Worm (Caenorhabditis elegans) whole organism, L3 larva: ENCODE results near the gene kel-8.

ENCODE experiments used
- R02D3.7 ChIP-seq: fragments of 150-350 bp; optimal IDR thresholded peaks from 2 replicates; lab custom pipeline; 2014; ENCODE audit warnings: missing biosample characterization, missing genetic modification characterization
- ZK546.5 ChIP-seq: sonication (generic microtip); optimal IDR thresholded peaks from 2 replicates; lab custom pipeline; 2017; ENCODE audit warnings: missing biosample characterization, missing genetic modification characterization
- ceh-16 ChIP-seq: sonication (generic microtip); optimal IDR thresholded peaks from 2 replicates; lab custom pipeline; 2017; ENCODE audit warnings: missing biosample characterization, missing genetic modification characterization
- ceh-28 ChIP-seq: fragments of 150-350 bp; optimal IDR thresholded peaks from 2 replicates; lab custom pipeline; 2014; ENCODE audit warnings: missing biosample characterization, missing genetic modification reagents, missing genetic modification characterization
- ceh-82 ChIP-seq: fragments of 150-350 bp; optimal IDR thresholded peaks from 2 replicates; lab custom pipeline; 2014; ENCODE audit warnings: missing biosample characterization, missing genetic modification characterization
- daf-12 ChIP-seq: fragments of 150-350 bp; optimal IDR thresholded peaks from 2 replicates; lab custom pipeline; 2014; ENCODE audit warnings: missing biosample characterization, missing genetic modification reagents, missing genetic modification characterization
- egl-27 ChIP-seq: sonication (generic microtip); optimal IDR thresholded peaks from 4 replicates; lab custom pipeline; 2017; ENCODE audit warnings: missing biosample characterization, missing genetic modification reagents, missing genetic modification characterization
- egl-5 ChIP-seq: fragments of 150-350 bp; optimal IDR thresholded peaks from 2 replicates; lab custom pipeline; 2017; ENCODE audit warnings: missing biosample characterization, missing genetic modification reagents, missing genetic modification characterization, inconsistent platforms
- elt-1 ChIP-seq: fragments of 150-350 bp; optimal IDR thresholded peaks from 2 replicates; lab custom pipeline; 2014; ENCODE audit warnings: missing biosample characterization, missing genetic modification characterization
- elt-2 ChIP-seq: sonication (generic microtip); optimal IDR thresholded peaks from 2 replicates; lab custom pipeline; 2016; ENCODE audit warnings: missing genetic modification reagents, mild to moderate bottlenecking, missing genetic modification characterization, missing compliant biosample characterization
- elt-3 ChIP-seq, 3 experiments: fragments of 150-350 bp in 1 of 3; sonication (generic microtip) in 2 of 3; optimal IDR thresholded peaks; 2 replicates in 2 of 3; 4 replicates in 1 of 3; lab custom pipeline; 2014 to 2017; ENCODE audit warnings: missing biosample characterization in 3 of 3, missing genetic modification characterization in 3 of 3
- eor-1 ChIP-seq, 2 experiments: fragments of 150-350 bp; optimal IDR thresholded peaks; 2 replicates each; lab custom pipeline; 2014 to 2018; ENCODE audit warnings: missing biosample characterization in 2 of 2, missing genetic modification characterization in 2 of 2
- fkh-2 ChIP-seq: fragments of 150-350 bp; optimal IDR thresholded peaks from 2 replicates; lab custom pipeline; 2014; ENCODE audit warnings: missing biosample characterization, missing genetic modification reagents, missing genetic modification characterization
- fos-1 ChIP-seq: fragments of 150-350 bp; optimal IDR thresholded peaks from 2 replicates; lab custom pipeline; 2014; ENCODE audit warnings: missing biosample characterization, missing genetic modification characterization
- hmg-11 ChIP-seq: sonication (generic microtip); optimal IDR thresholded peaks from 2 replicates; lab custom pipeline; 2016; ENCODE audit warnings: missing genetic modification characterization, missing compliant biosample characterization
- jun-1 ChIP-seq: fragments of 150-350 bp; optimal IDR thresholded peaks from 2 replicates; lab custom pipeline; 2014; ENCODE audit warnings: missing biosample characterization, missing genetic modification reagents, missing genetic modification characterization
- lin-15B ChIP-seq: fragments of 150-350 bp; optimal IDR thresholded peaks from 2 replicates; lab custom pipeline; 2014; ENCODE audit warnings: missing biosample characterization, missing genetic modification characterization
- lin-39 ChIP-seq: fragments of 150-350 bp; optimal IDR thresholded peaks from 2 replicates; lab custom pipeline; 2018; ENCODE audit warnings: missing biosample characterization, missing genetic modification reagents, missing genetic modification characterization
- lsy-12 ChIP-seq: sonication (generic microtip); optimal IDR thresholded peaks from 2 replicates; lab custom pipeline; 2016; ENCODE audit warnings: mild to moderate bottlenecking, missing genetic modification characterization, missing compliant biosample characterization
- mdl-1 ChIP-seq: fragments of 150-350 bp; optimal IDR thresholded peaks from 2 replicates; lab custom pipeline; 2014; ENCODE audit warnings: missing biosample characterization, missing genetic modification characterization
- mml-1 ChIP-seq: fragments of 150-350 bp; sonication (generic microtip); optimal IDR thresholded peaks from 3 replicates; lab custom pipeline; 2014; ENCODE audit warnings: missing biosample characterization, missing genetic modification characterization
- nfya-1 ChIP-seq: sonication (generic microtip); optimal IDR thresholded peaks from 2 replicates; lab custom pipeline; 2017; ENCODE audit warnings: missing genetic modification characterization, mild to moderate bottlenecking, missing compliant biosample characterization, antibody characterized with exemption, moderate library complexity; ENCODE audit not compliant: insufficient read depth
- nhr-11 ChIP-seq: fragments of 150-350 bp; optimal IDR thresholded peaks from 2 replicates; lab custom pipeline; 2014; ENCODE audit warnings: missing biosample characterization, missing genetic modification characterization
- nhr-23 ChIP-seq: fragments of 150-350 bp; optimal IDR thresholded peaks from 2 replicates; lab custom pipeline; 2014; ENCODE audit warnings: missing biosample characterization, missing genetic modification reagents, missing genetic modification characterization
- nhr-28 ChIP-seq: fragments of 150-350 bp; optimal IDR thresholded peaks from 2 replicates; lab custom pipeline; 2014; ENCODE audit warnings: missing biosample characterization, missing genetic modification characterization
- nhr-67 ChIP-seq: fragments of 150-350 bp; optimal IDR thresholded peaks from 2 replicates; lab custom pipeline; 2014; ENCODE audit warnings: missing biosample characterization, missing genetic modification characterization
- nhr-76 ChIP-seq: fragments of 150-350 bp; sonication (generic microtip); optimal IDR thresholded peaks from 5 replicates; lab custom pipeline; 2014; ENCODE audit warnings: missing biosample characterization, missing genetic modification characterization
- sea-2 ChIP-seq: fragments of 150-350 bp; sonication (generic microtip); optimal IDR thresholded peaks from 4 replicates; lab custom pipeline; 2014; ENCODE audit warnings: missing biosample characterization, missing genetic modification reagents, missing genetic modification characterization
- skn-1 ChIP-seq: fragments of 150-350 bp; optimal IDR thresholded peaks from 2 replicates; lab custom pipeline; 2014; ENCODE audit warnings: missing biosample characterization, missing genetic modification characterization
- tbx-2 ChIP-seq: sonication (generic microtip); optimal IDR thresholded peaks from 2 replicates; lab custom pipeline; 2016; ENCODE audit warnings: mild to moderate bottlenecking, missing genetic modification characterization, missing compliant biosample characterization
- unc-62 ChIP-seq: fragments of 150-350 bp; sonication (generic microtip); optimal IDR thresholded peaks from 4 replicates; lab custom pipeline; 2014; ENCODE audit warnings: missing biosample characterization, missing genetic modification reagents, missing genetic modification characterization
- zag-1 ChIP-seq: fragments of 150-350 bp; optimal IDR thresholded peaks from 2 replicates; lab custom pipeline; 2014; ENCODE audit warnings: missing biosample characterization, missing genetic modification characterization
- ztf-11 ChIP-seq: fragments of 150-350 bp; optimal IDR thresholded peaks from 2 replicates; lab custom pipeline; 2014; ENCODE audit warnings: missing biosample characterization, missing genetic modification characterization
- ztf-4 ChIP-seq: fragments of 150-350 bp; optimal IDR thresholded peaks from 2 replicates; lab custom pipeline; 2014; ENCODE audit warnings: missing biosample characterization, missing genetic modification characterization

The kel-8 gene

ce11 chrV:2713532-2713931 is 42.3 kb downstream of the kel-8 start, which contains the start of gene srt-28:
Gene srt-28 (minus strand): TSS chrV:2713632.
- TF ChIP-seq nhr-11 (no peak), fkh-2 (tag; lab: Kevin White, UChicago) (no peak), elt-2 (tag; lab: Kevin White, UChicago) (no peak), unc-62 (GFP tag; lab: Kevin White, UChicago) (no peak), egl-5 (no peak), nhr-28 (no peak), mml-1 (tag; lab: Kevin White, UChicago) (no peak), egl-27 (tag; lab: Kevin White, UChicago) (no peak)

- TF ChIP-seq eor-1 (tag; optimal IDR thresholded peaks at IDR 0.05; lab: Kevin White, UChicago), result no peak
- no peak for TF ChIP-seq nhr-28
- TF ChIP-seq egl-5, result no peak
- no peak for TF ChIP-seq ztf-4
These were observed 45.7 kb downstream of the kel-8 start for ce11 chrV:2716933-2717332.

ce11 chrV:2718688-2719185 is 47.5 kb downstream of the kel-8 start, which contains the start of gene srt-29:
Gene srt-29 (minus strand): TSS chrV:2719135.
- TF ChIP-seq nhr-67, result no peak
- no peak for TF ChIP-seq ceh-16 (tag; lab: Kevin White, UChicago)
- no peak for TF ChIP-seq nhr-11
- TF ChIP-seq lsy-12 (tag; lab: Kevin White, UChicago), result no peak
- TF ChIP-seq skn-1 (tag; lab: Kevin White, UChicago), result no peak
- TF ChIP-seq elt-1, result no peak

- TF ChIP-seq R02D3.7 (tag; lab: Kevin White, UChicago) (no peak), egl-5 (no peak), ceh-82 (tag; lab: Kevin White, UChicago) (no peak), nhr-11 (no peak), zag-1 (no peak), elt-3 (tag; optimal IDR thresholded peaks at IDR 0.05; lab: Kevin White, UChicago) (no peak), jun-1 (tag; lab: Kevin White, UChicago) (no peak), sea-2 (GFP tag; lab: Kevin White, UChicago) (no peak), ceh-28 (no peak), ZK546.5 (no peak), daf-12 (tag; lab: Kevin White, UChicago) (no peak), fos-1 (tag; lab: Kevin White, UChicago) (no peak), mdl-1 (tag; lab: Kevin White, UChicago) (no peak)
- TF ChIP-seq, all 47 proteins: peak for 0
These were observed 49.5 kb downstream of the kel-8 start, which contains the start of gene srt-27 for ce11 chrV:2720763-2721162. Gene srt-27 (minus strand): TSS chrV:2720863.

ce11 chrV:2722555-2722954 is 51.3 kb downstream of the kel-8 start, which contains the start of gene srg-60:
Gene srg-60 (minus strand): TSS chrV:2722655.
- TF ChIP-seq jun-1 (tag; lab: Kevin White, UChicago), result no peak
- TF ChIP-seq ZK546.5, result no peak
- TF ChIP-seq daf-12 (tag; lab: Kevin White, UChicago), result no peak
- TF ChIP-seq hmg-11 (tag; lab: Kevin White, UChicago), result no peak
- no peak for TF ChIP-seq nhr-67
- no peak for TF ChIP-seq R02D3.7 (tag; lab: Kevin White, UChicago)
- no peak for TF ChIP-seq nhr-11
- no peak for TF ChIP-seq fkh-2 (tag; lab: Kevin White, UChicago)
- TF ChIP-seq elt-1, result no peak
- TF ChIP-seq skn-1 (tag; lab: Kevin White, UChicago), result no peak
- no peak for TF ChIP-seq lin-39 (tag; lab: Kevin White, UChicago)
- TF ChIP-seq tbx-2 (tag; lab: Kevin White, UChicago), result no peak
- TF ChIP-seq nhr-23 (tag; lab: Kevin White, UChicago), result no peak
- no peak for TF ChIP-seq egl-5
- no peak for TF ChIP-seq nfya-1 (tag; lab: Kevin White, UChicago)
- TF ChIP-seq nhr-76 (tag; lab: Kevin White, UChicago), result no peak
- no peak for TF ChIP-seq lin-15B
- TF ChIP-seq ztf-11 (tag; lab: Kevin White, UChicago), result no peak
